Worm (Caenorhabditis elegans): ENCODE results near the gene ZK546.2.

DNA sequence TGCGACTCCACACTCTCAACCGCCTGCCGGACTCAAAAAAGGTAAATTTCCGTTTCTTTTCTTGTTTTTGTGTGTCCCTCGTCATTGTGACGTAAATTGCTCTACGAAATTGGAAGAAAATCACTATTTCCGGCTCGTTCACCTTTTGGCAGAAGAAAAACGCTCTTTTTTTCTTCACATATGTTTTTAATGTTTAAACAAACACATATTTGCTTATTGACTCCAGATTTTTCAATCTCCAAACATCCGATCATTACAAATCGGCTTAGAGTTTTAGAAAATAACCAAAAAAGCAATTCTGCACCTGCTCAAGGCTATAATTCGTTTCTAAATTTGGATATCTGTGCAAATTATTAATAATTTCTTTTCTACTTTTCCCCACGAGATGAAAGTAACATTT, 39.9 kb upstream of the ZK546.2 start:
- TF ChIP-seq M03D4.4 (tag; optimal IDR thresholded peaks at IDR 0.05), result no peak
- TF ChIP-seq unc-62 (GFP tag; optimal IDR thresholded peaks at IDR 0.05), result no peak
- TF ChIP-seq snpc-4 (tag; optimal IDR thresholded peaks at IDR 0.05), result no peak
- TF ChIP-seq ces-1 (GFP tag; optimal IDR thresholded peaks at IDR 0.05), result no peak
- TF ChIP-seq unc-39 (tag; optimal IDR thresholded peaks at IDR 0.05), result no peak
- TF ChIP-seq elt-1 (tag; optimal IDR thresholded peaks at IDR 0.05; ENCODE audit: borderline replicate concordance, insufficient read depth), result no peak
- no peak for TF ChIP-seq ztf-11 (tag; optimal IDR thresholded peaks at IDR 0.05)
- no peak for TF ChIP-seq nhr-28 (tag; optimal IDR thresholded peaks at IDR 0.05)
- TF ChIP-seq ham-2 (GFP tag; optimal IDR thresholded peaks at IDR 0.05), result no peak
- no peak for TF ChIP-seq blmp-1 (tag; optimal IDR thresholded peaks at IDR 0.05)
- TF ChIP-seq sptf-1 (tag; optimal IDR thresholded peaks at IDR 0.05), result no peak

Measured in whole organism, mixed stage, embryonic.